Fruit fly (Drosophila melanogaster) whole organism, pupa: ENCODE results near the gene Gyc32E.

Experiments used
- CG10348 ChIP-seq: fragments of 200-800 bp; sonication (Bioruptor generic); IDR thresholded peaks from 2 replicates; pipeline ENCODE4 v1.3.6; 2022; ENCODE audit warnings: missing biosample characterization, missing genetic modification characterization
- CG12605 ChIP-seq: fragments of 200-800 bp; sonication (Bioruptor generic); IDR thresholded peaks from 2 replicates; pipeline ENCODE4 v1.3.6; 2022; ENCODE audit warnings: missing biosample characterization, missing genetic modification characterization
- CG13204 ChIP-seq: fragments of 200-800 bp; sonication (Bioruptor generic); optimal IDR thresholded peaks from 2 replicates; lab custom pipeline; 2018; ENCODE audit warnings: missing biosample characterization, mild to moderate bottlenecking, missing genetic modification characterization, moderate library complexity
- CG14655 ChIP-seq: fragments of 200-800 bp; sonication (Bioruptor generic); optimal IDR thresholded peaks from 3 replicates; lab custom pipeline; 2017; ENCODE audit warnings: mild to moderate bottlenecking, missing biosample characterization, missing genetic modification reagents, missing genetic modification characterization
- CG32121 ChIP-seq: fragments of 200-800 bp; sonication (Bioruptor generic); IDR thresholded peaks from 2 replicates; pipeline ENCODE4 v1.3.6; 2022; ENCODE audit warnings: missing biosample characterization, missing genetic modification characterization
- CG8301 ChIP-seq: fragments of 200-800 bp; sonication (Bioruptor generic); optimal IDR thresholded peaks from 2 replicates; lab custom pipeline; 2018; ENCODE audit warnings: missing biosample characterization, mild to moderate bottlenecking, missing genetic modification characterization
- Pif1A ChIP-seq: fragments of 200-800 bp; sonication (Bioruptor generic); optimal IDR thresholded peaks from 3 replicates; lab custom pipeline; 2016; ENCODE audit warnings: missing biosample characterization, missing genetic modification characterization
- Pif1B ChIP-seq: fragments of 200-800 bp; sonication (Bioruptor generic); optimal IDR thresholded peaks from 3 replicates; lab custom pipeline; 2016; ENCODE audit warnings: missing biosample characterization, missing genetic modification characterization
- fd96Ca ChIP-seq: fragments of 200-800 bp; sonication (Bioruptor generic); IDR thresholded peaks from 3 replicates; pipeline ENCODE4 v1.3.6; 2022; ENCODE audit warnings: missing biosample characterization, missing genetic modification characterization

DNA sequence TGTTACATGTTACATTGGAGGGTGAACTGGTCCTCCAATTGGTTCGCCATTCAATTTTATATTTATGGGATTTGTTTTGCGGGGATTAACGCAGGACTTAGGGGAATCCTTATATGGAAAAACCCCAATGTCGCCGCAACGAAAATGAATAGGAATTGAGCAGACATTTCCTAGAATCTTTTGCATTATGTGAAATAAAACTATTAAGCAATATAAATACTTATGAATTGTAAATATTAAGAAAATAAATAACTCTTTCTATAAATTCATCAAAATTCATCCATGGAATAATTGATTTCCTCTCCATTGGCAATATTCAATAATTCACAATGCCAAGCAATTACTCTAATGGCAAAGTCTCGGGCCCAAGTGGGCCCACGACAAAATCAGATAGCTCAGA lies 35.2 kb downstream of the Gyc32E start, which contains the start of gene Gr32a:
- TF ChIP-seq CG12605 = no peak
- TF ChIP-seq fd96Ca (GFP tag; lab: Robert Waterston, UW) = no peak
- TF ChIP-seq Pif1B (GFP tag; lab: Kevin White, UChicago) = no peak
- TF ChIP-seq CG32121 (GFP tag; lab: Robert Waterston, UW) = no peak
- no peak for TF ChIP-seq CG10348 (GFP tag; lab: Robert Waterston, UW)
- no peak for TF ChIP-seq CG13204 (GFP tag; lab: Kevin White, UChicago)
- TF ChIP-seq CG8301 (tag; lab: Kevin White, UChicago) = no peak
- TF ChIP-seq Pif1A (GFP tag; lab: Kevin White, UChicago) = no peak
- no peak for TF ChIP-seq CG14655 (GFP tag; lab: Kevin White, UChicago)
